Fruit fly (Drosophila melanogaster): Measurements from ENCODE around the gene Coq3.

Gene Coq3

dm6 chr2L:21142972-21143385 is 15.4 kb downstream of the Coq3 start, which contains the start of gene pths (continued):
- TF ChIP-seq dpn (GFP tag; optimal IDR thresholded peaks at IDR 0.05) (peak; percentile 15 to 65), CG11247 (GFP tag; IDR thresholded peaks at IDR 0.05) (0 out of 2 replicates have a peak, but pooled peaks have one; percentile 60), CG3838 (GFP tag; optimal IDR thresholded peaks at IDR 0.05) (no peak), CG34422 (GFP tag; IDR thresholded peaks at IDR 0.05) (no peak; the same call in 2 of the 3 replicates), pzg (GFP tag; optimal IDR thresholded peaks at IDR 0.05) (peak; percentile 92), CG13123 (GFP tag; optimal IDR thresholded peaks at IDR 0.05) (peak; percentile 22), Tbp (GFP tag; optimal IDR thresholded peaks at IDR 0.05) (no peak), fd96Cb (tag; optimal IDR thresholded peaks at IDR 0.05) (peak; percentile 34), en (GFP tag; optimal IDR thresholded peaks at IDR 0.05) (no peak), Ssrp (tag; optimal IDR thresholded peaks at IDR 0.05) (peak; percentile 18), bbx (GFP tag; IDR thresholded peaks at IDR 0.05; ENCODE audit: partially characterized antibody) (peak; percentile 89), bab2 (GFP tag; optimal IDR thresholded peaks at IDR 0.05) (peak; percentile 35), Sry-β (GFP tag; optimal IDR thresholded peaks at IDR 0.05) (peak; percentile 2), ato (GFP tag; IDR thresholded peaks at IDR 0.05; ENCODE audit: partially characterized antibody) (peak; percentile 71; the same call in 1 of the 2 replicates), CG11696 (GFP tag; IDR thresholded peaks at IDR 0.05) (no peak), Xrp1 (GFP tag; IDR thresholded peaks at IDR 0.05) (peak; percentile 36; the same call in 1 of the 2 replicates), Rfx (GFP tag; IDR thresholded peaks at IDR 0.05) (peak; percentile 77), CG11093 (GFP tag; IDR thresholded peaks at IDR 0.05) (no peak), trh (GFP tag; optimal IDR thresholded peaks at IDR 0.05) (no peak), bcd (GFP tag; optimal IDR thresholded peaks at IDR 0.05) (no peak), CG9797 (GFP tag; optimal IDR thresholded peaks at IDR 0.05) (peak; percentile 8), CG17359 (tag; optimal IDR thresholded peaks at IDR 0.05) (no peak), rib (GFP tag; IDR thresholded peaks at IDR 0.05) (no peak), az2 (GFP tag; optimal IDR thresholded peaks at IDR 0.05) (peak; percentile 2), Hmx (GFP tag; optimal IDR thresholded peaks at IDR 0.05) (no peak), CG16863 (GFP tag; optimal IDR thresholded peaks at IDR 0.05) (no peak), org-1 (GFP tag; optimal IDR thresholded peaks at IDR 0.05) (no peak), Ravus (GFP tag; IDR thresholded peaks at IDR 0.05) (no peak), trem (tag; optimal IDR thresholded peaks at IDR 0.05) (peak; percentile 61), CG6791 (GFP tag; IDR thresholded peaks at IDR 0.05; ENCODE audit: partially characterized antibody) (peak; percentile 89), Fer2 (tag; optimal IDR thresholded peaks at IDR 0.05) (no peak), dm (GFP tag; optimal IDR thresholded peaks at IDR 0.05) (peak; percentile 97), Eip74EF (GFP tag; optimal IDR thresholded peaks at IDR 0.05) (no peak), CG12391 (tag; optimal IDR thresholded peaks at IDR 0.05) (peak; percentile 59), CG1603 (tag; optimal IDR thresholded peaks at IDR 0.05) (peak; percentile 95), CG5953 (GFP tag; IDR thresholded peaks at IDR 0.05) (no peak), E2f1 (GFP tag; IDR thresholded peaks at IDR 0.05) (no peak; the same call in 1 of the 2 replicates), Bteb2 (GFP tag; optimal IDR thresholded peaks at IDR 0.05) (no peak), sisA (GFP tag; IDR thresholded peaks at IDR 0.05) (peak; percentile 68), hb (GFP tag; IDR thresholded peaks at IDR 0.05; ENCODE audit: partially characterized antibody) (peak; percentile 78), kni (GFP tag; optimal IDR thresholded peaks at IDR 0.05) (no peak), sr (GFP tag; IDR thresholded peaks at IDR 0.05) (no peak), CG43689 (GFP tag; IDR thresholded peaks at IDR 0.05) (no peak), CG13894 (tag; optimal IDR thresholded peaks at IDR 0.05) (peak; percentile 52), tio (GFP tag; optimal IDR thresholded peaks at IDR 0.05) (no peak), CG34376 (GFP tag; optimal IDR thresholded peaks at IDR 0.05) (no peak), Ptx1 (GFP tag; IDR thresholded peaks at IDR 0.05) (peak; percentile 70), CG9817 (tag; optimal IDR thresholded peaks at IDR 0.05) (peak; percentile 68), Dek (tag; optimal IDR thresholded peaks at IDR 0.05) (no peak), lilli (GFP tag; optimal IDR thresholded peaks at IDR 0.05) (peak; percentile 44)

All from whole organism, embryonic.